Worm (Caenorhabditis elegans): Measurements from ENCODE around the gene lem-2.

DNA sequence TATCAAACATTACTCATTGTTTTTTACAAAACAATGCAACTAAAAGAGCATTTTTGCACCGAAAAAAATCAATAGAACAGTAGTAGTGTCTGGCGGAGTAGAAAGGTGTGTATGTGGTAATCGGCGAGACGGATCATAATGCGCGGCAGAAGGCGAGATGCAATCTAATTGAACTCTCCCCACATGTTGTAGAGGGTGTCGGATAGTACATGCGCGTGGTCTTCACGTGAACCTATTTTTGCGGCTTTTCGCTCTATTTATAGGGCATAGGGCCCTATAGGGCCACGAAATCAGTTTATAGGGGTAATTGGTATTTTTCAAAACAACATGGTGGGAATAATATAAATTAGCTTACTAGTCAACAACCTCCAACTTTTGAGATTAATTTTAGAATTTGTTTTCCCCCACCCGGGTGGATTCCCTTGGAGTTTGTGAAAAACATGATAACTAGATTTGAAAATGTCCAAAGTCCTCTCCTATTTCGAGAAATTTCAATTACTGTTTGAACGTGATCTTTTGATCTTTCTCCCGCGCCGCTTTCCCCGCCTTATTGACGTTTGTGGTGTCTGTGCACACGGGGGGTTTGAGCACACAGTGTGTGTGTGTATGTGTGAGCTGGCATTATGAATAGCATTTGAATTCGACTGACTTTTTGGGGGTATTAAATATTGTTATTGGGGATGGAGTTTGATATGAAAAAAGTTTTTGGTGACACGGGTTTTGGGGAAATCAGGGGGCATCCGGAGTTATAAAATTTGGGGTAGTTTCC lies 20.2 kb upstream of the lem-2 start:
- TF ChIP-seq fos-1 (tag; optimal IDR thresholded peaks at IDR 0.05) (no peak), elt-3 (tag; optimal IDR thresholded peaks at IDR 0.05) (peak in 1 of 6 experiments; percentile 5), unc-86 (tag; optimal IDR thresholded peaks at IDR 0.05) (no peak), mdl-1 (tag; optimal IDR thresholded peaks at IDR 0.05) (no peak), skn-1 (tag; optimal IDR thresholded peaks at IDR 0.05) (no peak), nhr-77 (tag; optimal IDR thresholded peaks at IDR 0.05) (peak; percentile 52), nhr-12 (tag; optimal IDR thresholded peaks at IDR 0.05) (no peak), ztf-4 (tag; optimal IDR thresholded peaks at IDR 0.05) (no peak), nhr-237 (tag; optimal IDR thresholded peaks at IDR 0.05) (no peak), nhr-20 (tag; optimal IDR thresholded peaks at IDR 0.05) (no peak), snpc-4 (tag; optimal IDR thresholded peaks at IDR 0.05) (no peak), F16B12.6 (tag; optimal IDR thresholded peaks at IDR 0.05) (no peak), hpl-2 (GFP tag; optimal IDR thresholded peaks at IDR 0.05) (no peak), unc-62 (GFP tag; optimal IDR thresholded peaks at IDR 0.05) (no peak)
